Fruit fly (Drosophila melanogaster) whole organism, embryonic: Measurements from ENCODE around the gene 14-3-3epsilon.

Experiments
- ATbp ChIP-seq: fragments of 200-800 bp; sonication (Bioruptor generic); optimal IDR thresholded peaks from 2 replicates; lab custom pipeline; 2017; ENCODE audit warnings: missing biosample characterization, mild to moderate bottlenecking, missing genetic modification characterization, missing genetic modification reagents
- CG10267 ChIP-seq: fragments of 200-800 bp; sonication (Bioruptor generic); optimal IDR thresholded peaks from 2 replicates; lab custom pipeline; 2018; ENCODE audit warnings: missing biosample characterization, mild to moderate bottlenecking, missing genetic modification characterization, moderate library complexity
- CG10431 ChIP-seq: fragments of 200-800 bp; sonication (Bioruptor generic); optimal IDR thresholded peaks from 3 replicates; lab custom pipeline; 2018; ENCODE audit warnings: missing biosample characterization, mild to moderate bottlenecking, missing genetic modification characterization
- CG12155 ChIP-seq: fragments of 200-800 bp; sonication (Bioruptor generic); optimal IDR thresholded peaks from 3 replicates; lab custom pipeline; 2016; ENCODE audit warnings: missing biosample characterization, missing genetic modification characterization
- CG12769 ChIP-seq: fragments of 200-800 bp; sonication (Bioruptor generic); optimal IDR thresholded peaks from 2 replicates; lab custom pipeline; 2019; ENCODE audit warnings: missing biosample characterization, mild to moderate bottlenecking, missing genetic modification characterization, moderate library complexity
- CG13287 ChIP-seq: fragments of 200-800 bp; sonication (Bioruptor generic); IDR thresholded peaks from 2 replicates; pipeline ENCODE4 v1.3.6; 2022; ENCODE audit warnings: missing biosample characterization, missing genetic modification characterization; ENCODE audit not compliant: partially characterized antibody
- CG13296 ChIP-seq: fragments of 200-800 bp; sonication (Bioruptor generic); optimal IDR thresholded peaks from 3 replicates; lab custom pipeline; 2018; ENCODE audit warnings: missing biosample characterization, mild to moderate bottlenecking, missing genetic modification characterization
- CG13424 ChIP-seq: fragments of 200-800 bp; sonication (Bioruptor generic); optimal IDR thresholded peaks from 2 replicates; lab custom pipeline; 2019; ENCODE audit warnings: missing biosample characterization, mild to moderate bottlenecking, missing genetic modification characterization, moderate library complexity
- CG15514 ChIP-seq: fragments of 200-800 bp; sonication (Bioruptor generic); optimal IDR thresholded peaks from 3 replicates; lab custom pipeline; 2017; ENCODE audit warnings: missing biosample characterization, missing genetic modification characterization, mild to moderate bottlenecking, moderate library complexity, missing genetic modification reagents
- CG1602 ChIP-seq: fragments of 200-800 bp; sonication (Bioruptor generic); optimal IDR thresholded peaks from 3 replicates; lab custom pipeline; 2016; ENCODE audit warnings: missing biosample characterization, missing genetic modification characterization
- CG17912 ChIP-seq: fragments of 200-800 bp; sonication (Bioruptor generic); optimal IDR thresholded peaks from 2 replicates; lab custom pipeline; 2018; ENCODE audit warnings: missing biosample characterization, mild to moderate bottlenecking, missing genetic modification characterization
- CG34376 ChIP-seq: fragments of 200-800 bp; sonication (Bioruptor generic); optimal IDR thresholded peaks from 2 replicates; lab custom pipeline; 2018; ENCODE audit warnings: missing biosample characterization, mild to moderate bottlenecking, missing genetic modification characterization
- CG3726 ChIP-seq: fragments of 200-800 bp; sonication (Bioruptor generic); IDR thresholded peaks from 3 replicates; pipeline ENCODE4, ENCODE4 v1.3.6; 2022; ENCODE audit warnings: missing biosample characterization, missing genetic modification characterization
- CG5245 ChIP-seq: fragments of 200-800 bp; sonication (Bioruptor generic); optimal IDR thresholded peaks from 3 replicates; lab custom pipeline; 2016; ENCODE audit warnings: missing biosample characterization, missing genetic modification characterization
- CG7357 ChIP-seq: fragments of 200-800 bp; sonication (Bioruptor generic); IDR thresholded peaks from 3 replicates; pipeline ENCODE4 v1.3.6; 2022; ENCODE audit warnings: missing biosample characterization, missing genetic modification characterization
- CG7556 ChIP-seq: fragments of 200-800 bp; sonication (Bioruptor generic); optimal IDR thresholded peaks from 2 replicates; lab custom pipeline; 2017; ENCODE audit warnings: missing biosample characterization, mild to moderate bottlenecking, missing genetic modification characterization
- CG8478 ChIP-seq: fragments of >200 bp; optimal IDR thresholded peaks from 2 replicates; lab custom pipeline; 2018
- Doc3 ChIP-seq: fragments of 200-800 bp; sonication (Bioruptor generic); IDR thresholded peaks from 3 replicates; pipeline ENCODE4 v1.3.6; 2022; ENCODE audit warnings: missing biosample characterization, missing genetic modification characterization; ENCODE audit not compliant: partially characterized antibody
- Dp ChIP-seq: fragments of 200-800 bp; sonication (Bioruptor generic); optimal IDR thresholded peaks from 2 replicates; lab custom pipeline; 2018; ENCODE audit warnings: missing biosample characterization, mild to moderate bottlenecking, missing genetic modification characterization, moderate library complexity
- HLH4C ChIP-seq: fragments of 200-800 bp; sonication (Bioruptor generic); IDR thresholded peaks from 3 replicates; pipeline ENCODE4 v1.3.6; 2022; ENCODE audit warnings: missing biosample characterization, missing genetic modification characterization; ENCODE audit not compliant: partially characterized antibody
- HLHmδ ChIP-seq: fragments of 200-800 bp; sonication (Bioruptor generic); optimal IDR thresholded peaks from 2 replicates; lab custom pipeline; 2018; ENCODE audit warnings: missing biosample characterization, mild to moderate bottlenecking, missing genetic modification characterization, moderate library complexity
- Hmx ChIP-seq: fragments of 200-800 bp; sonication (Bioruptor generic); optimal IDR thresholded peaks from 2 replicates; lab custom pipeline; 2016; ENCODE audit warnings: missing biosample characterization, missing genetic modification characterization
- MESR4 ChIP-seq: fragments of 200-800 bp; sonication (Bioruptor generic); optimal IDR thresholded peaks from 2 replicates; lab custom pipeline; 2018; ENCODE audit warnings: missing biosample characterization, mild to moderate bottlenecking, missing genetic modification characterization, moderate library complexity
- Mes4 ChIP-seq: fragments of 200-800 bp; sonication (Bioruptor generic); optimal IDR thresholded peaks from 2 replicates; lab custom pipeline; 2016; ENCODE audit warnings: missing biosample characterization, missing genetic modification characterization
- Pdp1 ChIP-seq, 2 experiments: fragments of 200-800 bp; sonication (Bioruptor generic); optimal IDR thresholded peaks; 3 replicates each; lab custom pipeline; 2016; ENCODE audit warnings: missing biosample characterization in 2 of 2, missing genetic modification characterization in 2 of 2, mild to moderate bottlenecking in 1 of 2, moderate library complexity in 1 of 2
- Side ChIP-seq: fragments of 200-800 bp; sonication (Bioruptor generic); optimal IDR thresholded peaks from 2 replicates; lab custom pipeline; 2016; ENCODE audit warnings: missing biosample characterization, missing genetic modification characterization
- Sin3A ChIP-seq: fragments of >200 bp; optimal IDR thresholded peaks from 2 replicates; lab custom pipeline; 2018
- ato ChIP-seq: fragments of 200-800 bp; sonication (Bioruptor generic); IDR thresholded peaks from 2 replicates; pipeline ENCODE4 v1.3.6; 2022; ENCODE audit warnings: missing biosample characterization, missing genetic modification characterization; ENCODE audit not compliant: partially characterized antibody
- bsh ChIP-seq, 2 experiments: fragments of 200-800 bp; sonication (Bioruptor generic); optimal IDR thresholded peaks; 2 replicates each; lab custom pipeline; 2017 to 2018; ENCODE audit warnings: mild to moderate bottlenecking in 2 of 2, missing biosample characterization in 2 of 2, missing genetic modification characterization in 2 of 2, moderate library complexity in 1 of 2
- dati ChIP-seq: fragments of 200-800 bp; sonication (Bioruptor generic); IDR thresholded peaks from 2 replicates; pipeline ENCODE4 v1.3.6; 2022; ENCODE audit warnings: missing biosample characterization, missing genetic modification characterization
- ftz-f1 ChIP-seq: fragments of 200-800 bp; sonication (Bioruptor generic); optimal IDR thresholded peaks from 2 replicates; lab custom pipeline; 2016; ENCODE audit warnings: missing biosample characterization, missing genetic modification characterization
- fu2 ChIP-seq: fragments of 200-800 bp; sonication (Bioruptor generic); optimal IDR thresholded peaks from 2 replicates; lab custom pipeline; 2016; ENCODE audit warnings: missing biosample characterization, missing genetic modification characterization
- gcm ChIP-seq: fragments of 200-800 bp; sonication (Bioruptor generic); optimal IDR thresholded peaks from 2 replicates; lab custom pipeline; 2019; ENCODE audit warnings: missing biosample characterization, mild to moderate bottlenecking, missing genetic modification characterization, moderate library complexity
- gfzf ChIP-seq: fragments of 200-800 bp; sonication (Bioruptor generic); optimal IDR thresholded peaks from 2 replicates; lab custom pipeline; 2016; ENCODE audit warnings: missing biosample characterization, mild to moderate bottlenecking, missing genetic modification characterization, moderate library complexity
- hb ChIP-seq: fragments of 200-800 bp; sonication (Bioruptor generic); IDR thresholded peaks from 3 replicates; pipeline ENCODE4 v1.3.6; 2022; ENCODE audit warnings: missing biosample characterization, missing genetic modification characterization; ENCODE audit not compliant: partially characterized antibody
- hbn ChIP-seq: fragments of 200-800 bp; sonication (Bioruptor generic); IDR thresholded peaks from 2 replicates; pipeline ENCODE4 v1.3.6; 2022; ENCODE audit warnings: missing biosample characterization, missing genetic modification characterization; ENCODE audit not compliant: partially characterized antibody
- knrl ChIP-seq: fragments of 200-800 bp; sonication (Bioruptor generic); IDR thresholded peaks from 3 replicates; pipeline ENCODE4 v1.3.6; 2022; ENCODE audit warnings: missing biosample characterization, missing genetic modification characterization; ENCODE audit not compliant: partially characterized antibody
- psq ChIP-seq: fragments of 200-800 bp; sonication (Bioruptor generic); optimal IDR thresholded peaks from 2 replicates; lab custom pipeline; 2017; ENCODE audit warnings: missing biosample characterization, missing genetic modification characterization
- pzg ChIP-seq: fragments of 200-800 bp; sonication (Bioruptor generic); optimal IDR thresholded peaks from 3 replicates; lab custom pipeline; 2018; ENCODE audit warnings: missing biosample characterization, mild to moderate bottlenecking, missing genetic modification characterization, moderate library complexity
- rib ChIP-seq: fragments of 200-800 bp; sonication (Bioruptor generic); IDR thresholded peaks from 2 replicates; pipeline ENCODE4 v1.3.6; 2022; ENCODE audit warnings: missing biosample characterization, missing genetic modification characterization
- ro ChIP-seq: fragments of 200-800 bp; sonication (Bioruptor generic); IDR thresholded peaks from 2 replicates; pipeline ENCODE4 v1.3.6; 2022; ENCODE audit warnings: missing biosample characterization, missing genetic modification characterization
- scrt ChIP-seq: fragments of 200-800 bp; sonication (Bioruptor generic); optimal IDR thresholded peaks from 2 replicates; lab custom pipeline; 2018; ENCODE audit warnings: missing biosample characterization, mild to moderate bottlenecking, missing genetic modification characterization, moderate library complexity
- sens-2 ChIP-seq: fragments of 200-800 bp; sonication (Bioruptor generic); IDR thresholded peaks from 2 replicates; pipeline ENCODE4 v1.3.6; 2022; ENCODE audit warnings: missing biosample characterization, missing genetic modification characterization
- sug ChIP-seq: fragments of 200-800 bp; optimal IDR thresholded peaks from 2 replicates; lab custom pipeline; 2019; ENCODE audit warnings: missing biosample characterization, mild to moderate bottlenecking, missing genetic modification characterization, moderate library complexity
- tna ChIP-seq: fragments of 200-800 bp; sonication (Bioruptor generic); IDR thresholded peaks from 2 replicates; pipeline ENCODE4 v1.3.6; 2022; ENCODE audit warnings: missing biosample characterization, missing genetic modification characterization; ENCODE audit not compliant: partially characterized antibody
- unc-4 ChIP-seq: fragments of 200-800 bp; sonication (Bioruptor generic); IDR thresholded peaks from 2 replicates; pipeline ENCODE4 v1.3.6; 2022; ENCODE audit warnings: missing biosample characterization, missing genetic modification characterization; ENCODE audit not compliant: partially characterized antibody
- vnd ChIP-seq: fragments of 200-800 bp; sonication (Bioruptor generic); IDR thresholded peaks from 3 replicates; pipeline ENCODE4 v1.3.6; 2022; ENCODE audit warnings: missing biosample characterization, missing genetic modification characterization; ENCODE audit not compliant: partially characterized antibody
- zfh2 ChIP-seq: fragments of 200-800 bp; sonication (Bioruptor generic); optimal IDR thresholded peaks from 2 replicates; lab custom pipeline; 2016; ENCODE audit warnings: missing biosample characterization, missing genetic modification characterization

Gene 14-3-3epsilon

DNA sequence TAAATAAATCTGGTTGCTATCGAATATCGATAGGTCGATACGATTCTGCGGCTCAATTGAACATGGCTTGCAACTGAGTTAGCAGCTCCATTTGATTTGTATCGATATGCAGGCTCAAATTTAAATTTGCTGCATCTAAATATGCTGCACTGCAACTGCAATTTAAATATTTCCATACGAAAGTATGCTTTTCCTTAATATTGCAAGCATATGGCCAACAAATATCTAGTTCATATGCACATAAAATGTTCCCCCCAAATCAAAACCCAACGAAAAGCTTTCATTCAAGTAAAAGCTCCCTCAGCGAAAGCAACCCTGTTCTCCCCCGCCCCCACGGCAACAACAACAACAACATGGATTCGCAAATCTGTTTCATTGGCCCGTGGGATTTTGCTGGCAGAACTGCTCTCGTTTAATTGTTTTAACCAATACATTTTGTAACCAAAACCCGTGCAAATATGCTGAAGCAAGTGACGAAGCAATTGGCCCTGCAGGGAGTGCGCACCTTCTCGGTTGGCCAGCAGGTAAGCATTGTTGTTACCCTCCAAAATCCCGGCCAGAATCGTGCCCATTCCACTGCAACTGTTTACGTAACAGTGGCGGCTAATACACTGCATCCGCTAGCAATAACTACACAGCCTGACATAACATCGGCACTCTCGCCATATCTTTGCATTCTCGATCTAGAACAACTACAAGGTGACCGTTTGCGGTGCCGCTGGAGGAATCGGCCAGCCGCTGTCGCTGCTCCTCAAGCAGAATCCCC lies 16.1 kb upstream of the 14-3-3epsilon start, which contains the start of the genes CG7168 and Mdh2 (continued):
- TF ChIP-seq HLH4C = peak; percentile 94
- no peak for TF ChIP-seq fu2
- peak; percentile 16 for TF ChIP-seq CG10267 (tag; lab: Kevin White, UChicago)
- TF ChIP-seq rib (GFP tag; lab: Robert Waterston, UW) = no peak
- no peak for TF ChIP-seq CG10431 (GFP tag; lab: Kevin White, UChicago)
- TF ChIP-seq ATbp (GFP tag; lab: Kevin White, UChicago) = no peak
- peak; percentile 25 for TF ChIP-seq sug (tag; lab: Kevin White, UChicago)
- TF ChIP-seq CG15514 (GFP tag; lab: Kevin White, UChicago) = peak; percentile 43
- peak in 1 of 2 experiments; percentile 96 for TF ChIP-seq Pdp1 (GFP tag; optimal IDR thresholded peaks at IDR 0.05; lab: Kevin White, UChicago)
- no peak for TF ChIP-seq bsh (GFP tag; optimal IDR thresholded peaks at IDR 0.05; lab: Kevin White, UChicago)
- peak; percentile 76 for TF ChIP-seq Dp (GFP tag; lab: Kevin White, UChicago)
- TF ChIP-seq CG17912 (GFP tag; lab: Kevin White, UChicago) = no peak
- no peak for TF ChIP-seq Hmx
- no peak for TF ChIP-seq gcm (GFP tag; lab: Kevin White, UChicago)
- TF ChIP-seq sens-2 (GFP tag; lab: Robert Waterston, UW) = no peak
- TF ChIP-seq HLHmδ (GFP tag; lab: Kevin White, UChicago) = no peak
- no peak for TF ChIP-seq Mes4
- TF ChIP-seq knrl (GFP tag; lab: Robert Waterston, UW) = peak; percentile 79
- TF ChIP-seq CG12769 = peak; percentile 69
- TF ChIP-seq MESR4 (GFP tag; lab: Kevin White, UChicago) = peak; percentile 34
- TF ChIP-seq tna (GFP tag; lab: Robert Waterston, UW) = peak; percentile 67
- TF ChIP-seq scrt (GFP tag; lab: Kevin White, UChicago) = peak; percentile 51
- no peak for TF ChIP-seq CG12155
- TF ChIP-seq gfzf = peak; percentile 18
- TF ChIP-seq ftz-f1 = no peak
- TF ChIP-seq hbn (GFP tag; lab: Robert Waterston, UW) = peak; percentile 69
- no peak for TF ChIP-seq CG8478 (lab: Kevin White, UChicago)
- TF ChIP-seq CG13424 (tag; lab: Kevin White, UChicago) = no peak
- no peak for TF ChIP-seq zfh2 (GFP tag; lab: Kevin White, UChicago)
- no peak for TF ChIP-seq Side (GFP tag; lab: Kevin White, UChicago)
- TF ChIP-seq psq (GFP tag; lab: Kevin White, UChicago) = no peak
- no peak for TF ChIP-seq CG1602 (GFP tag; lab: Kevin White, UChicago)
- no peak for TF ChIP-seq CG7357 (GFP tag; lab: Robert Waterston, UW)
- peak; percentile 77 for TF ChIP-seq pzg (GFP tag; lab: Kevin White, UChicago)
- TF ChIP-seq dati (GFP tag; lab: Robert Waterston, UW) = no peak
- TF ChIP-seq ato (GFP tag; lab: Robert Waterston, UW) = peak; percentile 91
- no peak for TF ChIP-seq CG13296 (GFP tag; lab: Kevin White, UChicago)
- TF ChIP-seq CG3726 (GFP tag; lab: Robert Waterston, UW) = no peak
- TF ChIP-seq Sin3A (lab: Kevin White, UChicago) = peak; percentile 60
- peak; percentile 12 for TF ChIP-seq CG34376
- no peak for TF ChIP-seq CG7556 (GFP tag; lab: Kevin White, UChicago)
- no peak for TF ChIP-seq CG5245 (GFP tag; lab: Kevin White, UChicago)
- TF ChIP-seq vnd (GFP tag; lab: Robert Waterston, UW) = peak; percentile 81
- peak; percentile 84 for TF ChIP-seq Doc3 (GFP tag; lab: Robert Waterston, UW)
- no peak for TF ChIP-seq ro
- peak; percentile 82 for TF ChIP-seq hb (GFP tag; lab: Robert Waterston, UW)
- TF ChIP-seq CG13287 (GFP tag; lab: Robert Waterston, UW) = peak; percentile 87
- TF ChIP-seq unc-4 (GFP tag; lab: Robert Waterston, UW) = peak; percentile 82
